Worm (Caenorhabditis elegans) whole organism, early embryonic: Measurements from ENCODE around the gene sra-36.

Source experiments
- ama-1 ChIP-seq: fragments of 150-350 bp; optimal IDR thresholded peaks from 2 replicates; lab custom pipeline; 2014
- tra-4 ChIP-seq: sonication (generic microtip); optimal IDR thresholded peaks from 2 replicates; lab custom pipeline; 2017; ENCODE audit warnings: missing genetic modification characterization, missing compliant biosample characterization

DNA sequence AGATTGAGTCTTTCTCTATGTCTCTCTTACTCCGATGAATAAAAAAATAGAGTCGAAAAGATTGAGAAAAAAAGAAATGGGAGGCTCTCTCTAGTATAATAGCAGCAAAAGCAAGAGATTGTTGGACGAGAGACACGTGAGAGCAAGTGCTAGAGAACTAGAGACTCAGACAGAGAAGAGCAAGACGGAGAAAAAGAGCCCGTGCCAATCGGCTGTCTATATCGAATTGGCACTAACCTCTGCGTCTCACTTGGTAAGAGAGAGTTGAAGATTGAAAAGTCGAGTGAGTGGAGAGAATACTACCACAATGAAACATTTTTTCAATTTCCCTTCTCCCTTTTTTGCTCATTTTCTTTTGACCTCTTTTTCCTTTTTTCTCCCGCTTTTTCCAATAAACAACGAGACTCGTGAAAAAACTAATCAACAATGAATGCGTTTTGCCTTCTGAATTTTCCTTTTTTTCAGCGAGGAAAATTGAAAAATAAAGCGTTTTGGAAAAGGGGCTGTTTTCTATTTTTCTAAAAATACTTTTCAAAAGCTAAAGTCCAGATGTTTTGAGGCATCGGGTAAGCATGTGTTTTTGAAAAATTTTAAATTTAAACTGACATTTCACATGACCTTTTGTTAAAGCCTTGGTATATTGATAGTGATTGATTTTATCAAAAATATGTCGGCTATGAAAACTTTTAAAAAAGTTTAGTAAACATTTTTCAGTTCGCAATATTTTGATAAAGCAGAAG is 33.8 kb downstream of the sra-36 start:
- TF ChIP-seq tra-4 (tag; lab: Kevin White, UChicago) (no peak), ama-1 (lab: Kevin White, UChicago) (no peak)
